Fruit fly (Drosophila melanogaster) Kc167 (cell line): ENCODE data around the gene CycB3.

ENCODE experiments used
- Myc ChIP-seq: fragments of >200 bp; optimal IDR thresholded peaks from 2 replicates; lab custom pipeline; 2017; ENCODE audit warnings: missing external identifiers
- h ChIP-seq: fragments of >200 bp; optimal IDR thresholded peaks from 3 replicates; lab custom pipeline; 2018; ENCODE audit warnings: missing external identifiers
- insv ChIP-seq: fragments of >200 bp; optimal IDR thresholded peaks from 3 replicates; lab custom pipeline; 2018; ENCODE audit warnings: missing external identifiers
- ttk ChIP-seq: sonication (Bioruptor generic); optimal IDR thresholded peaks from 2 replicates; lab custom pipeline; 2017; ENCODE audit warnings: missing external identifiers

DNA sequence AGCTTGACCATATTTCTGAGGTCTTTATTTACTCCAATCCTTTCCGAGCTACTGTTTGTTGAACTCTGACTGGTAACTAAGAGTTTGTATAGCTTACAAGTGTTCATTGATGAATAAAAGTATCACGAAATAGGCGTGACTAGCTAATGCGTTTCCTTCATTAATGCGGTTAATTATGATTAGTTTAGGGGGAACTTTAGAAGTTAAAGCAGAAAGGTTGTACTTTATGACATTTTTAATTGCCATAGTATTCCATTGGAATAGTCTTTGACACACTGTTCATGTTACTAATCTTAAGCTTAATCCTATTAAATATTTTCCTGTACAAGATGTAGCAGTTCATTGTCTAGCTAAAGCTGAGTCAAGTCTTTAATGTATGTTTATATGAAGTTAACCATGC, 10.9 kb downstream of the CycB3 start, which contains the start of gene ppk22:
- no peak for TF ChIP-seq h
- TF ChIP-seq ttk = no peak
- TF ChIP-seq Myc (lab: Kevin White, UChicago) = no peak
- TF ChIP-seq insv (lab: Kevin White, UChicago) = no peak
